Fruit fly (Drosophila melanogaster): ENCODE results near the gene CG7049.

DNA sequence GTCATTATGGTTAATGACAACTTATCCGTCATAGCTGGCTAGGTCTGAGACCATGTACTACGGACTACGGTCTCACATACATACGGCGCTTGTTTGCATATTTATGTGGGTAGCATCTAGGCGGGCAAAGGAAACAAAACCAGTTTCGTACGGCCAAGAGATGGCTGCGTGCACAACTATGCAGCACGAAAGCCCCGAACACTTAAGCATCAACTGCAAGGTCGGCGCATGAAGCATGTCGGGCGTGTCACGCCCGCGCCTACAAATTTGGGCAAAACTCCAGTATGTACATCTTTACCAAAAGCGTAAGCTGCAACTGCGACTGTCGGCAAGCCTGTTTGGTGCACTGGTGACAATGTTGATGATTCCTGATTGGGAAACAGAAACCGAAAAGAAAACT, 1.9 kb upstream of the CG7049 start:
- no peak for TF ChIP-seq CG4617 (GFP tag; optimal IDR thresholded peaks at IDR 0.05; ENCODE audit: borderline replicate concordance)
- TF ChIP-seq gsb-n (tag; optimal IDR thresholded peaks at IDR 0.05) = no peak
- TF ChIP-seq Dref (GFP tag; IDR thresholded peaks at IDR 0.05) = no peak
- TF ChIP-seq NFAT (GFP tag; IDR thresholded peaks at IDR 0.05) = no peak
- TF ChIP-seq lilli (GFP tag; optimal IDR thresholded peaks at IDR 0.05) = no peak
